Fruit fly (Drosophila melanogaster): Measurements from ENCODE around the gene Cdc5.

DNA sequence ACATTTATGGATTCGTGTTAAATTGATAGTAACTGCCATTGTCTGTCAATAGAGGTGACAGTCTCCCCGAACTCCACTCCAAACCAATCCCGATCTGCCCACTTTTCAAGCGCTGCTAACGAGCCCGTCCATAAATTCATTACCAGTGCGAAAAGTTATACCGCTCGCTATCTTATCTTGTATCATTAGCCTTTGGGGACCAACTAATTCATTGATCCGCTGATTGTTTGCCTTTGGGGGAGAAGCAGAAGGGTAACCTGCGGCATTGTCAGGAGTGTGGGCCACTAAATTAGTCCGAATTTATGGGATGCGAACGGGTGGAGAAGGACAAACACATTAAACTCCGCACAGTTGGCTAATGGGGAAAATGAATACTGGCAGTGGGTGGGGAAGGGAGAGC is 24.0 kb downstream of the Cdc5 start:
- TF ChIP-seq CG11762 (GFP tag; optimal IDR thresholded peaks at IDR 0.05; ENCODE audit: insufficient read depth) (no peak), CG8632 (GFP tag; optimal IDR thresholded peaks at IDR 0.05) (no peak), Sox15 (GFP tag; optimal IDR thresholded peaks at IDR 0.05) (no peak), CG8319 (GFP tag; optimal IDR thresholded peaks at IDR 0.05) (no peak), Sox14 (GFP tag; optimal IDR thresholded peaks at IDR 0.05) (no peak), CG6854 (GFP tag; optimal IDR thresholded peaks at IDR 0.05) (no peak), Blimp-1 (GFP tag; optimal IDR thresholded peaks at IDR 0.05) (no peak), Gug (GFP tag; IDR thresholded peaks at IDR 0.05) (no peak), CG3032 (tag; optimal IDR thresholded peaks at IDR 0.05) (no peak), CG11294 (GFP tag; IDR thresholded peaks at IDR 0.05) (no peak), CG31627 (GFP tag; optimal IDR thresholded peaks at IDR 0.05) (no peak), CG32006 (GFP tag; optimal IDR thresholded peaks at IDR 0.05) (no peak)
